Worm (Caenorhabditis elegans) whole organism, mixed stage, embryonic: ENCODE measurements around the gene F10E7.5.

Source experiments
- M03D4.4 ChIP-seq: sonication (generic microtip); optimal IDR thresholded peaks from 2 replicates; lab custom pipeline; 2017; ENCODE audit warnings: mild to moderate bottlenecking, missing genetic modification characterization, missing compliant biosample characterization
- bed-3 ChIP-seq: fragments of 200-800 bp; sonication (Bioruptor generic); optimal IDR thresholded peaks from 3 replicates; lab custom pipeline; 2018; ENCODE audit warnings: mild to moderate bottlenecking, missing genetic modification characterization, moderate library complexity, missing compliant biosample characterization
- blmp-1 ChIP-seq: fragments of 150-350 bp; optimal IDR thresholded peaks from 2 replicates; lab custom pipeline; 2014; ENCODE audit warnings: missing biosample characterization, missing genetic modification characterization
- ceh-43 ChIP-seq: fragments of 200-800 bp; sonication (Bioruptor generic); optimal IDR thresholded peaks from 2 replicates; lab custom pipeline; 2018; ENCODE audit warnings: mild to moderate bottlenecking, missing genetic modification characterization, moderate library complexity, missing compliant biosample characterization
- ces-1 ChIP-seq: fragments of 150-350 bp; optimal IDR thresholded peaks from 2 replicates; lab custom pipeline; 2014; ENCODE audit warnings: missing biosample characterization, missing genetic modification reagents, missing genetic modification characterization
- cnd-1 ChIP-seq: fragments of 200-800 bp; sonication (Bioruptor generic); optimal IDR thresholded peaks from 2 replicates; lab custom pipeline; 2018; ENCODE audit warnings: mild to moderate bottlenecking, missing genetic modification characterization, missing compliant biosample characterization
- drap-1 ChIP-seq: fragments of 200-800 bp; sonication (Bioruptor generic); optimal IDR thresholded peaks from 3 replicates; lab custom pipeline; 2018; ENCODE audit warnings: mild to moderate bottlenecking, missing genetic modification characterization, missing compliant biosample characterization
- elt-3 ChIP-seq: fragments of 150-350 bp; optimal IDR thresholded peaks from 2 replicates; lab custom pipeline; 2014; ENCODE audit warnings: missing biosample characterization, missing genetic modification characterization
- ham-2 ChIP-seq: fragments of 200-800 bp; sonication (Bioruptor generic); optimal IDR thresholded peaks from 2 replicates; lab custom pipeline; 2018; ENCODE audit warnings: mild to moderate bottlenecking, missing genetic modification characterization, missing compliant biosample characterization
- lin-13 ChIP-seq: fragments of 150-350 bp; optimal IDR thresholded peaks from 2 replicates; lab custom pipeline; 2014; ENCODE audit warnings: missing biosample characterization, missing genetic modification characterization
- lin-32 ChIP-seq: fragments of 200-800 bp; sonication (Bioruptor generic); optimal IDR thresholded peaks from 2 replicates; lab custom pipeline; 2018; ENCODE audit warnings: mild to moderate bottlenecking, missing genetic modification characterization, missing compliant biosample characterization
- lsy-2 ChIP-seq: fragments of 150-350 bp; optimal IDR thresholded peaks from 2 replicates; lab custom pipeline; 2014; ENCODE audit warnings: missing biosample characterization, missing genetic modification characterization
- mab-5 ChIP-seq: fragments of 150-350 bp; optimal IDR thresholded peaks from 2 replicates; lab custom pipeline; 2014; ENCODE audit warnings: missing biosample characterization, missing genetic modification characterization
- mep-1 ChIP-seq: fragments of 150-350 bp; optimal IDR thresholded peaks from 2 replicates; lab custom pipeline; 2017; ENCODE audit warnings: missing biosample characterization, missing genetic modification reagents, missing genetic modification characterization, inconsistent platforms
- nhr-12 ChIP-seq: fragments of 150-350 bp; optimal IDR thresholded peaks from 2 replicates; lab custom pipeline; 2014; ENCODE audit warnings: missing biosample characterization, missing genetic modification characterization
- nhr-237 ChIP-seq: fragments of 150-350 bp; optimal IDR thresholded peaks from 2 replicates; lab custom pipeline; 2014; ENCODE audit warnings: missing biosample characterization, missing genetic modification characterization
- nhr-28 ChIP-seq: fragments of 150-350 bp; optimal IDR thresholded peaks from 2 replicates; lab custom pipeline; 2014; ENCODE audit warnings: missing biosample characterization, missing genetic modification characterization
- pha-4 ChIP-seq: fragments of 150-350 bp; optimal IDR thresholded peaks from 2 replicates; lab custom pipeline; 2018; ENCODE audit warnings: missing biosample characterization, missing genetic modification reagents, missing genetic modification characterization
- snpc-4 ChIP-seq: fragments of 150-350 bp; optimal IDR thresholded peaks from 2 replicates; lab custom pipeline; 2014; ENCODE audit warnings: missing biosample characterization, missing genetic modification characterization
- sptf-1 ChIP-seq: sonication (generic microtip); optimal IDR thresholded peaks from 2 replicates; lab custom pipeline; 2017; ENCODE audit warnings: mild to moderate bottlenecking, missing genetic modification characterization, moderate library complexity, missing compliant biosample characterization
- unc-39 ChIP-seq: fragments of 150-350 bp; optimal IDR thresholded peaks from 2 replicates; lab custom pipeline; 2014; ENCODE audit warnings: missing biosample characterization, missing genetic modification characterization
- unc-62 ChIP-seq: fragments of 150-350 bp; optimal IDR thresholded peaks from 2 replicates; lab custom pipeline; 2014; ENCODE audit warnings: missing biosample characterization, missing genetic modification reagents, missing genetic modification characterization
- zip-8 ChIP-seq: fragments of 150-350 bp; optimal IDR thresholded peaks from 2 replicates; lab custom pipeline; 2014; ENCODE audit warnings: missing biosample characterization, missing genetic modification characterization
- ztf-11 ChIP-seq: fragments of 150-350 bp; optimal IDR thresholded peaks from 2 replicates; lab custom pipeline; 2014; ENCODE audit warnings: missing biosample characterization, missing genetic modification characterization

F10E7.5 gene

ce11 chrII:7122661-7123418 lies 11.1 kb downstream of the F10E7.5 start, which contains the start of gene F10E7.11:
F10E7.11 (minus strand) TSS chrII:7122892.
- TF ChIP-seq cnd-1 (tag; lab: Kevin White, UChicago), result peak; percentile 16
- no peak for TF ChIP-seq zip-8 (tag; lab: Kevin White, UChicago)
- no peak for TF ChIP-seq lsy-2 (tag; lab: Kevin White, UChicago)

DNA sequence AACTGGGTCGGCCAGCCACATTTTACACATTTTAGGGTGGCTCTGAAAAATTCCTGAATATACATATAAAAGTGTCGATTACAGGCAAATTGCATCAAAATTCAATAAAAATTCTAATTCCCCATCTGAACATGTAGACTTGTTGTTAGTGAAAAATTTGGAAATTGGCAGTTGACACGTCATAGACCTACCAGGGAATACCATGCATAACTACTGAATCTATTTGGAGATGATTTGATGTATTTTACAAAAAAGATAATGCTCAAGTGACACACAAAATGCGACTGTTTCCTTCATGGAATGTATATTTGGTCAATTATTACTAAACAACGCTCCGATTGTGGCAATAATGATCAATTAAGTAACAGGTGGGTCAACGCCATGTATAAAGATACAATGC lies 14.7 kb downstream of the F10E7.5 start, which contains the start of gene F10E7.1:
Gene F10E7.1 (plus strand): TSS at position 301 of the 400 bp plus-strand sequence.
- TF ChIP-seq zip-8 (tag; lab: Kevin White, UChicago), result no peak
- TF ChIP-seq pha-4 (tag; lab: Kevin White, UChicago), result no peak
- no peak for TF ChIP-seq ham-2 (GFP tag; lab: Kevin White, UChicago)
- TF ChIP-seq, all 35 proteins: peak for 0

- no peak for TF ChIP-seq lin-32 (GFP tag; lab: Kevin White, UChicago)
- peak; percentile 62 for TF ChIP-seq mep-1 (tag; lab: Kevin White, UChicago)
- TF ChIP-seq sptf-1 (tag; lab: Kevin White, UChicago), result peak; percentile 42
- no peak for TF ChIP-seq unc-39 (tag; lab: Kevin White, UChicago)
- peak; percentile 93 for TF ChIP-seq lsy-2 (tag; lab: Kevin White, UChicago)
Observed at ce11 chrII:7131871-7132693, 20.3 kb downstream of the F10E7.5 start, which contains the start of the genes T07F8.4 and gld-3. T07F8.4 (minus strand) TSS chrII:7132032. gld-3 (plus strand) TSS chrII:7132643.

DNA sequence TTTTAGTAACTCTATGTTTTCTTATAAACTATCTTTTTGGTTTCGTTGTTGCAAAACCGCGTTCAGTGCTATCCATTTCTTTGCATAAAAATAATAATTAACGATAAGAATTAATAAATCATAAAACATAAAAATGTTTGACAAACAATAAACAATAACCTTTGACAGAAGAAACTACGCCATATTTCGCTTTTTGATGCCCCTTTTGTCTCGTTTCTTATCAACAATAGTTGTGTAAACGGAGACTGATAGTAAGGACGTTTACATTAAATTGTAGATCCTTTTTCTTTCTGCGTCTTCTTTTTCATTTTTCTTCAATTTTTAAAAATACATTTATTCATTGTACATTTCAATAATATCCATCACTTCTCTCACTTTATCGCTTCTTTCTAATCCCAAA lies 27.3 kb downstream of the F10E7.5 start:
- no peak for TF ChIP-seq unc-62 (GFP tag; lab: Kevin White, UChicago)
- no peak for TF ChIP-seq unc-39 (tag; lab: Kevin White, UChicago)
- TF ChIP-seq nhr-12 (tag; lab: Kevin White, UChicago), result no peak
- TF ChIP-seq ztf-11 (tag; lab: Kevin White, UChicago), result no peak
- TF ChIP-seq ham-2 (GFP tag; lab: Kevin White, UChicago), result no peak
- no peak for TF ChIP-seq sptf-1 (tag; lab: Kevin White, UChicago)

DNA sequence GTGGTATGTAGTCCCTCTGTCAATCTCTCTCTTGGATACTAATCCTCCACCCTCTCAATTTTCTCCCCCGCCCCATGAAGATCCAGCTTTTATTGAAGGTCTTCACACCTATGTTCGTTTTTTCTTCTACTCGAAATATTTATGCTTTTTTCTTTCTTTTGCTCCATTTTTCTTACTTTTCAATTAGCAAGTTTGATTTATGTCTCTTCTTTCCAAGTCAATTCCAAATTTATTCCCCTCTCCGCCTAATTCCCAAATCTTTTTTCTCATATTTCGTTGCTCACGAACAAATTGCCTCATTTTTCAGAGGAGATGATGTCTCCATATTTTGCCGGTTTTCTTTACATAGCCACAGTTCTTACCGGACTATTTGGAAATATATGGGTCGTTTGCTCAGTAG lies 32.5 kb downstream of the F10E7.5 start, which contains the start of gene npr-31:
Gene npr-31 (plus strand): TSS at position 301 of the 400 bp plus-strand sequence.
- TF ChIP-seq M03D4.4 (no peak), unc-62 (GFP tag; lab: Kevin White, UChicago) (no peak), mab-5 (tag; lab: Kevin White, UChicago) (no peak), ztf-11 (tag; lab: Kevin White, UChicago) (no peak)
- TF ChIP-seq, all 35 proteins: peak for 0

ce11 chrII:7146240-7146639 lies 34.5 kb downstream of the F10E7.5 start:
- TF ChIP-seq zip-8 (tag; lab: Kevin White, UChicago), result no peak
- TF ChIP-seq nhr-12 (tag; lab: Kevin White, UChicago), result no peak
- TF ChIP-seq nhr-28 (tag; lab: Kevin White, UChicago), result no peak
- no peak for TF ChIP-seq lin-13

ce11 chrII:7147550-7147949 lies 35.8 kb downstream of the F10E7.5 start:
- TF ChIP-seq nhr-237 (tag; lab: Kevin White, UChicago) (peak; percentile 51), drap-1 (GFP tag; lab: Kevin White, UChicago) (no peak), ceh-43 (GFP tag; lab: Kevin White, UChicago) (no peak), snpc-4 (tag; lab: Kevin White, UChicago) (no peak), lsy-2 (tag; lab: Kevin White, UChicago) (peak; percentile 72), ces-1 (GFP tag; lab: Kevin White, UChicago) (peak; percentile 49), blmp-1 (tag; lab: Kevin White, UChicago) (no peak), zip-8 (tag; lab: Kevin White, UChicago) (no peak), bed-3 (GFP tag; lab: Kevin White, UChicago) (no peak), pha-4 (tag; lab: Kevin White, UChicago) (no peak), elt-3 (tag; lab: Kevin White, UChicago) (no peak)
